Fruit fly (Drosophila melanogaster): ENCODE results near the gene CG33170.

Gene CG33170

DNA sequence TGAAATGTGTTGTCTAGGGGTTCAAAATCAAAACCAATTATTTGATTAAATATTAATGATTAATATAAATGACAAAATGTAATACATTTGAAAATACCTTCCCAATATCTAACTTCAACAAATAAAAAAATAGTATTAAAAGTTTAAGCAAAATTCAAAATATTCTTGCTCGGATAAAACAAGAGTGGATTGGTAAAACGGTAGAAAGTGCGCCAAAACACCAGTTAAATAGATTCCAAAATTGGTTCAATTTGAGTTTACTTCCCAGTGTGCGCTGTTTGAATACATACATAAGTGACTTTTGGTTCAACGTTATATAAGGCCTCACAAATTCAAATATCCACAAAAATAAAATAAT, 640 bp downstream of the CG33170 start (continued):
- TF ChIP-seq bsh (GFP tag; optimal IDR thresholded peaks at IDR 0.05) (peak; percentile 45 to 57), CG6254 (GFP tag; optimal IDR thresholded peaks at IDR 0.05) (peak; percentile 38), CG14667 (GFP tag; IDR thresholded peaks at IDR 0.05) (peak; percentile 37; the same call in 1 of the 2 replicates), HLH3B (GFP tag; IDR thresholded peaks at IDR 0.05) (peak; percentile 71), CG15696 (tag; optimal IDR thresholded peaks at IDR 0.05) (peak; percentile 23), NFAT (GFP tag; IDR thresholded peaks at IDR 0.05) (peak; percentile 19; the same call in 1 of the 2 replicates), tup (GFP tag; optimal IDR thresholded peaks at IDR 0.05) (no peak), gsb-n (tag; optimal IDR thresholded peaks at IDR 0.05) (peak; percentile 68), Hmx (GFP tag; optimal IDR thresholded peaks at IDR 0.05) (no peak), emc (GFP tag; optimal IDR thresholded peaks at IDR 0.05) (no peak), Hr78 (GFP tag; optimal IDR thresholded peaks at IDR 0.05) (peak in 1 of 2 experiments; percentile 16), dati (GFP tag; IDR thresholded peaks at IDR 0.05) (no peak), Dip2 (GFP tag; IDR thresholded peaks at IDR 0.05) (no peak), inv (GFP tag; IDR thresholded peaks at IDR 0.05; ENCODE audit: partially characterized antibody) (no peak), CG12769 (tag; optimal IDR thresholded peaks at IDR 0.05) (no peak), usp (GFP tag; optimal IDR thresholded peaks at IDR 0.05) (no peak), Ptx1 (GFP tag; IDR thresholded peaks at IDR 0.05) (peak; percentile 69), CG17912 (GFP tag; optimal IDR thresholded peaks at IDR 0.05) (no peak), CG3407 (GFP tag; optimal IDR thresholded peaks at IDR 0.05) (peak; percentile 54), pfk (GFP tag; optimal IDR thresholded peaks at IDR 0.05) (no peak), CG17612 (GFP tag; IDR thresholded peaks at IDR 0.05) (no peak), salm (tag; optimal IDR thresholded peaks at IDR 0.05) (peak; percentile 70), insv (GFP tag; optimal IDR thresholded peaks at IDR 0.05) (peak in 1 of 2 experiments; percentile 7), MBD-R2 (GFP tag; IDR thresholded peaks at IDR 0.05) (no peak), CG8359 (GFP tag; optimal IDR thresholded peaks at IDR 0.05; ENCODE audit: borderline replicate concordance) (no peak), CG8944 (GFP tag; optimal IDR thresholded peaks at IDR 0.05) (no peak), CG14860 (GFP tag; IDR thresholded peaks at IDR 0.05; ENCODE audit: partially characterized antibody) (0 out of 3 replicates have a peak, but pooled peaks have one; percentile 14), CG14014 (GFP tag; IDR thresholded peaks at IDR 0.05) (peak; percentile 69), sc (optimal IDR thresholded peaks at IDR 0.05) (no peak), sc (GFP tag; optimal IDR thresholded peaks at IDR 0.05) (no peak), trem (tag; optimal IDR thresholded peaks at IDR 0.05) (peak; percentile 7), NC2α (GFP tag; optimal IDR thresholded peaks at IDR 0.05) (peak; percentile 2), Adf1 (GFP tag; IDR thresholded peaks at IDR 0.05) (no peak; the same call in 1 of the 2 replicates), CG18011 (GFP tag; optimal IDR thresholded peaks at IDR 0.05) (no peak), HLH54F (GFP tag; optimal IDR thresholded peaks at IDR 0.05) (peak; percentile 3), mam (GFP tag; optimal IDR thresholded peaks at IDR 0.05) (no peak), CG7928 (GFP tag; optimal IDR thresholded peaks at IDR 0.05) (peak; percentile 46), croc (GFP tag; conservative IDR thresholded peaks at IDR 0.05) (peak; percentile 49), ERR (GFP tag; optimal IDR thresholded peaks at IDR 0.05) (no peak), rib (GFP tag; IDR thresholded peaks at IDR 0.05) (peak; percentile 43; the same call in 1 of the 2 replicates), stwl (tag; optimal IDR thresholded peaks at IDR 0.05) (no peak), sima (GFP tag; optimal IDR thresholded peaks at IDR 0.05) (no peak), CG8388 (GFP tag; optimal IDR thresholded peaks at IDR 0.05) (peak; percentile 63), CG12659 (GFP tag; optimal IDR thresholded peaks at IDR 0.05) (peak; percentile 72), CG12391 (tag; optimal IDR thresholded peaks at IDR 0.05) (peak; percentile 77), CG12942 (GFP tag; optimal IDR thresholded peaks at IDR 0.05) (peak; percentile 41), CG12071 (GFP tag; optimal IDR thresholded peaks at IDR 0.05) (peak; percentile 40), bcd (GFP tag; optimal IDR thresholded peaks at IDR 0.05) (peak; percentile 58), yki (optimal IDR thresholded peaks at IDR 0.05) (no peak), pzg (GFP tag; optimal IDR thresholded peaks at IDR 0.05) (no peak), H2.0 (GFP tag; IDR thresholded peaks at IDR 0.05) (peak; percentile 45)

Measured in whole organism, embryonic.